Fruit fly (Drosophila melanogaster) whole organism, embryonic: ENCODE data around the gene Psa.

Source experiments
- CG10959 ChIP-seq: fragments of 200-800 bp; sonication (Bioruptor generic); IDR thresholded peaks from 2 replicates; pipeline ENCODE4 v1.3.6; 2022; ENCODE audit warnings: missing biosample characterization, missing genetic modification characterization
- CG11695 ChIP-seq: fragments of 200-800 bp; sonication (Bioruptor generic); IDR thresholded peaks from 3 replicates; pipeline ENCODE4 v1.3.6; 2022; ENCODE audit warnings: missing biosample characterization, missing genetic modification characterization
- CG11723 ChIP-seq: fragments of 200-800 bp; sonication (Bioruptor generic); optimal IDR thresholded peaks from 2 replicates; lab custom pipeline; 2017; ENCODE audit warnings: missing biosample characterization, mild to moderate bottlenecking, missing genetic modification characterization
- CG13123 ChIP-seq: fragments of 200-800 bp; sonication (Bioruptor generic); optimal IDR thresholded peaks from 2 replicates; lab custom pipeline; 2016; ENCODE audit warnings: missing biosample characterization, missing genetic modification characterization
- CG1647 ChIP-seq: fragments of 200-800 bp; sonication (Bioruptor generic); optimal IDR thresholded peaks from 3 replicates; lab custom pipeline; 2016; ENCODE audit warnings: missing biosample characterization, missing genetic modification characterization
- CG17186 ChIP-seq: fragments of 200-800 bp; sonication (Bioruptor generic); optimal IDR thresholded peaks from 3 replicates; lab custom pipeline; 2017; ENCODE audit warnings: missing biosample characterization, missing genetic modification reagents, missing genetic modification characterization
- CG17359 ChIP-seq: fragments of 200-800 bp; sonication (Bioruptor generic); optimal IDR thresholded peaks from 3 replicates; lab custom pipeline; 2018; ENCODE audit warnings: missing biosample characterization, mild to moderate bottlenecking, missing genetic modification characterization, moderate library complexity
- CG17385 ChIP-seq: fragments of 200-800 bp; sonication (Bioruptor generic); optimal IDR thresholded peaks from 3 replicates; lab custom pipeline; 2018; ENCODE audit warnings: missing biosample characterization, mild to moderate bottlenecking, missing genetic modification characterization
- CG17802 ChIP-seq: fragments of 200-800 bp; sonication (Bioruptor generic); optimal IDR thresholded peaks from 2 replicates; lab custom pipeline; 2018; ENCODE audit warnings: missing biosample characterization, mild to moderate bottlenecking, missing genetic modification characterization, moderate library complexity
- CG18262 ChIP-seq: fragments of 200-800 bp; optimal IDR thresholded peaks from 3 replicates; lab custom pipeline; 2019; ENCODE audit warnings: missing biosample characterization, mild to moderate bottlenecking, missing genetic modification characterization, moderate library complexity
- CG18476 ChIP-seq: fragments of 200-800 bp; sonication (Bioruptor generic); optimal IDR thresholded peaks from 2 replicates; lab custom pipeline; 2016; ENCODE audit warnings: missing biosample characterization, mild to moderate bottlenecking, missing genetic modification characterization
- CG30403 ChIP-seq: fragments of 200-800 bp; sonication (Bioruptor generic); optimal IDR thresholded peaks from 3 replicates; lab custom pipeline; 2016; ENCODE audit warnings: missing biosample characterization, missing genetic modification characterization
- CG31224 ChIP-seq: fragments of 200-800 bp; sonication (Bioruptor generic); IDR thresholded peaks from 2 replicates; pipeline ENCODE4 v1.3.6; 2022; ENCODE audit warnings: missing biosample characterization, missing genetic modification characterization
- CG32767 ChIP-seq: fragments of 200-800 bp; sonication (Bioruptor generic); IDR thresholded peaks from 2 replicates; pipeline ENCODE4 v1.3.6; 2022; ENCODE audit warnings: missing biosample characterization, missing genetic modification characterization
- CG4820 ChIP-seq: fragments of 200-800 bp; sonication (Bioruptor generic); optimal IDR thresholded peaks from 3 replicates; lab custom pipeline; 2016; ENCODE audit warnings: missing biosample characterization, missing genetic modification characterization
- CG6683 ChIP-seq: fragments of 200-800 bp; sonication (Bioruptor generic); optimal IDR thresholded peaks from 2 replicates; lab custom pipeline; 2017; ENCODE audit warnings: missing biosample characterization, mild to moderate bottlenecking, missing genetic modification characterization, missing genetic modification reagents
- CG6689 ChIP-seq: fragments of 200-800 bp; sonication (Bioruptor generic); IDR thresholded peaks from 2 replicates; pipeline ENCODE4 v1.3.6; 2022; ENCODE audit warnings: missing biosample characterization, missing genetic modification characterization
- CG6854 ChIP-seq: fragments of 200-800 bp; sonication (Bioruptor generic); optimal IDR thresholded peaks from 3 replicates; lab custom pipeline; 2017; ENCODE audit warnings: missing biosample characterization, mild to moderate bottlenecking, missing genetic modification characterization
- CG9437 ChIP-seq: fragments of 200-800 bp; sonication (Bioruptor generic); optimal IDR thresholded peaks from 2 replicates; lab custom pipeline; 2018; ENCODE audit warnings: missing biosample characterization, mild to moderate bottlenecking, missing genetic modification characterization
- Chrac-16 ChIP-seq: fragments of 200-800 bp; sonication (Bioruptor generic); optimal IDR thresholded peaks from 3 replicates; lab custom pipeline; 2016; ENCODE audit warnings: missing biosample characterization, missing genetic modification characterization
- Ets97D ChIP-seq: fragments of 200-800 bp; sonication (Bioruptor generic); optimal IDR thresholded peaks from 3 replicates; lab custom pipeline; 2016; ENCODE audit warnings: missing biosample characterization, missing genetic modification characterization
- Fer3 ChIP-seq: fragments of 200-800 bp; sonication (Bioruptor generic); optimal IDR thresholded peaks from 2 replicates; lab custom pipeline; 2018; ENCODE audit warnings: missing biosample characterization, mild to moderate bottlenecking, missing genetic modification characterization, moderate library complexity
- Gug ChIP-seq: fragments of 200-800 bp; sonication (Bioruptor generic); IDR thresholded peaks from 4 replicates; pipeline ENCODE4 v1.3.6; 2022; ENCODE audit warnings: missing biosample characterization, missing genetic modification characterization
- H15 ChIP-seq: fragments of 200-800 bp; sonication (Bioruptor generic); IDR thresholded peaks from 3 replicates; pipeline ENCODE4 v1.3.6; 2022; ENCODE audit warnings: missing biosample characterization, missing genetic modification characterization
- Hsf ChIP-seq: fragments of 200-800 bp; sonication (Bioruptor generic); optimal IDR thresholded peaks from 3 replicates; lab custom pipeline; 2016; ENCODE audit warnings: missing biosample characterization, missing genetic modification characterization
- Max ChIP-seq: fragments of 200-800 bp; sonication (Bioruptor generic); optimal IDR thresholded peaks from 2 replicates; lab custom pipeline; 2016; ENCODE audit warnings: missing biosample characterization, mild to moderate bottlenecking, missing genetic modification characterization
- Ssrp ChIP-seq: fragments of 200-800 bp; sonication (Bioruptor generic); optimal IDR thresholded peaks from 2 replicates; lab custom pipeline; 2018; ENCODE audit warnings: missing biosample characterization, mild to moderate bottlenecking, missing genetic modification characterization, moderate library complexity
- Taf1 ChIP-seq: fragments of 200-800 bp; sonication (Bioruptor generic); IDR thresholded peaks from 2 replicates; pipeline ENCODE4 v1.3.6; 2022; ENCODE audit warnings: missing biosample characterization, missing genetic modification characterization
- Vsx1 ChIP-seq: fragments of 200-800 bp; sonication (Bioruptor generic); optimal IDR thresholded peaks from 2 replicates; lab custom pipeline; 2017; ENCODE audit warnings: missing biosample characterization, mild to moderate bottlenecking, missing genetic modification characterization, missing genetic modification reagents
- bigmax ChIP-seq: fragments of 200-800 bp; sonication (Bioruptor generic); optimal IDR thresholded peaks from 2 replicates; lab custom pipeline; 2018; ENCODE audit warnings: missing biosample characterization, mild to moderate bottlenecking, missing genetic modification characterization
- chm ChIP-seq: fragments of 200-800 bp; sonication (Bioruptor generic); IDR thresholded peaks from 2 replicates; pipeline ENCODE4 v1.3.6; 2022; ENCODE audit warnings: missing biosample characterization, missing genetic modification characterization
- disco-r ChIP-seq: fragments of 200-800 bp; sonication (Bioruptor generic); optimal IDR thresholded peaks from 2 replicates; lab custom pipeline; 2016; ENCODE audit warnings: missing biosample characterization, missing genetic modification characterization
- dysf ChIP-seq: fragments of 200-800 bp; sonication (Bioruptor generic); IDR thresholded peaks from 3 replicates; pipeline ENCODE4 v1.3.6; 2022; ENCODE audit warnings: missing biosample characterization, missing genetic modification characterization
- eve ChIP-seq, 2 experiments: fragments of >200 bp; optimal IDR thresholded peaks; 2 replicates each; lab custom pipeline; 2017; ENCODE audit warnings: missing biosample characterization in 2 of 2, missing genetic modification characterization in 2 of 2
- ewg ChIP-seq: fragments of 200-800 bp; sonication (Bioruptor generic); optimal IDR thresholded peaks from 3 replicates; lab custom pipeline; 2017; ENCODE audit warnings: mild to moderate bottlenecking, missing biosample characterization, missing genetic modification reagents, missing genetic modification characterization
- fd3F ChIP-seq: fragments of 200-800 bp; sonication (Bioruptor generic); optimal IDR thresholded peaks from 2 replicates; lab custom pipeline; 2018; ENCODE audit warnings: missing biosample characterization, mild to moderate bottlenecking, missing genetic modification characterization, moderate library complexity
- gem ChIP-seq: fragments of 200-800 bp; sonication (Bioruptor generic); optimal IDR thresholded peaks from 2 replicates; lab custom pipeline; 2019; ENCODE audit warnings: missing biosample characterization, mild to moderate bottlenecking, missing genetic modification characterization, moderate library complexity
- lab ChIP-seq: fragments of 200-800 bp; sonication (Bioruptor generic); optimal IDR thresholded peaks from 3 replicates; lab custom pipeline; 2017; ENCODE audit warnings: missing biosample characterization, missing genetic modification characterization, mild to moderate bottlenecking, moderate library complexity, missing genetic modification reagents
- nerfin-1 ChIP-seq: fragments of 200-800 bp; sonication (Bioruptor generic); optimal IDR thresholded peaks from 3 replicates; lab custom pipeline; 2019; ENCODE audit warnings: missing biosample characterization, mild to moderate bottlenecking, missing genetic modification characterization, moderate library complexity
- prd ChIP-seq, 3 experiments: fragments of >200 bp in 2 of 3; fragments of 200-800 bp in 1 of 3; sonication (Bioruptor generic) in 1 of 3; optimal IDR thresholded peaks in 2 of 3; IDR thresholded peaks in 1 of 3; 2 replicates in 2 of 3; 3 replicates in 1 of 3; pipeline versions ENCODE4 v1.3.6 to Lab custom; 2017 to 2022; ENCODE audit warnings: missing biosample characterization in 1 of 3, missing genetic modification characterization in 1 of 3
- sens-2 ChIP-seq: fragments of 200-800 bp; sonication (Bioruptor generic); IDR thresholded peaks from 2 replicates; pipeline ENCODE4 v1.3.6; 2022; ENCODE audit warnings: missing biosample characterization, missing genetic modification characterization
- sisA ChIP-seq: fragments of 200-800 bp; sonication (Bioruptor generic); IDR thresholded peaks from 2 replicates; pipeline ENCODE4 v1.3.6; 2022; ENCODE audit warnings: missing biosample characterization, missing genetic modification characterization
- sqz ChIP-seq: fragments of 200-800 bp; sonication (Bioruptor generic); optimal IDR thresholded peaks from 3 replicates; lab custom pipeline; 2018; ENCODE audit warnings: missing biosample characterization, mild to moderate bottlenecking, missing genetic modification characterization
- stc ChIP-seq: fragments of 200-800 bp; sonication (Bioruptor generic); IDR thresholded peaks from 2 replicates; pipeline ENCODE4 v1.3.6; 2022; ENCODE audit warnings: missing biosample characterization, missing genetic modification characterization
- tio ChIP-seq: fragments of 200-800 bp; sonication (Bioruptor generic); optimal IDR thresholded peaks from 2 replicates; lab custom pipeline; 2017; ENCODE audit warnings: missing biosample characterization, missing genetic modification characterization, inconsistent platforms
- trh ChIP-seq: fragments of 200-800 bp; sonication (Bioruptor generic); optimal IDR thresholded peaks from 2 replicates; lab custom pipeline; 2016; ENCODE audit warnings: missing biosample characterization, missing genetic modification characterization

Gene Psa

dm6 chr3L:1464465-1464864, 38.2 kb upstream of the Psa start (continued):
- TF ChIP-seq stc (GFP tag; lab: Robert Waterston, UW) (no peak), CG4820 (GFP tag; lab: Kevin White, UChicago) (peak; percentile 31), CG30403 (GFP tag; lab: Kevin White, UChicago) (peak; percentile 25), Fer3 (tag; lab: Kevin White, UChicago) (no peak), CG1647 (GFP tag; lab: Kevin White, UChicago) (peak; percentile 6), chm (peak; percentile 40; the same call in 1 of the 2 replicates), CG17385 (GFP tag; lab: Kevin White, UChicago) (peak; percentile 27), gem (tag; lab: Kevin White, UChicago) (peak; percentile 59), CG11695 (0 out of 3 replicates have a peak, but pooled peaks have one; percentile 29), Max (GFP tag; lab: Kevin White, UChicago) (no peak), Ets97D (GFP tag; lab: Kevin White, UChicago) (no peak), CG11723 (peak; percentile 22), dysf (peak; percentile 22; the same call in 1 of the 3 replicates), CG6689 (GFP tag; lab: Robert Waterston, UW) (peak; percentile 52), CG9437 (GFP tag; lab: Kevin White, UChicago) (peak; percentile 9), CG32767 (GFP tag; lab: Robert Waterston, UW) (0 out of 2 replicates have a peak, but pooled peaks have one; percentile 31), disco-r (no peak), sisA (GFP tag; lab: Robert Waterston, UW) (peak; percentile 20; the same call in 1 of the 2 replicates), CG13123 (GFP tag; lab: Kevin White, UChicago) (no peak), Chrac-16 (GFP tag; lab: Kevin White, UChicago) (peak; percentile 13), CG17359 (tag; lab: Kevin White, UChicago) (peak; percentile 44), CG17186 (GFP tag; lab: Kevin White, UChicago) (no peak), ewg (GFP tag; lab: Kevin White, UChicago) (peak; percentile 39), fd3F (GFP tag; lab: Kevin White, UChicago) (no peak), Vsx1 (GFP tag; lab: Kevin White, UChicago) (peak; percentile 36), CG17802 (tag; lab: Kevin White, UChicago) (no peak), H15 (GFP tag; lab: Robert Waterston, UW) (0 out of 3 replicates have a peak, but pooled peaks have one; percentile 40), prd (optimal IDR thresholded peaks at IDR 0.05; lab: Kevin White, UChicago) (no peak), prd (GFP tag; IDR thresholded peaks at IDR 0.05; lab: Robert Waterston, UW) (peak; percentile 54; the same call in 2 of the 3 replicates), bigmax (GFP tag; lab: Kevin White, UChicago) (no peak), Ssrp (tag; lab: Kevin White, UChicago) (peak; percentile 62), CG18262 (tag; lab: Kevin White, UChicago) (peak; percentile 38), Hsf (GFP tag; lab: Kevin White, UChicago) (peak; percentile 25), eve (GFP tag; optimal IDR thresholded peaks at IDR 0.05; lab: Kevin White, UChicago) (no peak), sens-2 (GFP tag; lab: Robert Waterston, UW) (peak; percentile 33; the same call in 1 of the 2 replicates), lab (GFP tag; lab: Kevin White, UChicago) (no peak), Gug (GFP tag; lab: Robert Waterston, UW) (peak; percentile 19; the same call in 1 of the 4 replicates), CG31224 (0 out of 2 replicates have a peak, but pooled peaks have one; percentile 8), trh (GFP tag; lab: Kevin White, UChicago) (no peak), CG6683 (GFP tag; lab: Kevin White, UChicago) (no peak), CG10959 (GFP tag; lab: Robert Waterston, UW) (peak; percentile 39; the same call in 1 of the 2 replicates), CG6854 (GFP tag; lab: Kevin White, UChicago) (no peak), CG18476 (GFP tag; lab: Kevin White, UChicago) (peak; percentile 8), Taf1 (GFP tag; lab: Robert Waterston, UW) (no peak), tio (GFP tag; lab: Kevin White, UChicago) (peak; percentile 41), nerfin-1 (tag; lab: Kevin White, UChicago) (no peak), sqz (GFP tag; lab: Kevin White, UChicago) (peak; percentile 35)
